Worm (Caenorhabditis elegans) whole organism, L4/young adult: Measurements from ENCODE around the gene xbx-3.
"Not testable (repeated sequence)": the region's sequence is repeated elsewhere in the genome, so short reads cannot be mapped to it uniquely, and the experiment has no call there.

Experiments
- W03F9.2 ChIP-seq: fragments of 150-350 bp; optimal IDR thresholded peaks from 2 replicates; lab custom pipeline; 2014; ENCODE audit warnings: missing biosample characterization, missing genetic modification characterization
- dao-5 ChIP-seq: sonication (generic microtip); optimal IDR thresholded peaks from 2 replicates; lab custom pipeline; 2016; ENCODE audit warnings: missing genotype, missing genetic modification characterization, moderate library complexity, missing compliant biosample characterization
- him-1 ChIP-seq: sonication (generic microtip); optimal IDR thresholded peaks from 2 replicates; lab custom pipeline; 2016; ENCODE audit warnings: missing genotype, missing genetic modification reagents, missing genetic modification characterization, missing compliant biosample characterization

The xbx-3 gene

ce11 chrIII:10016413-10017051, 19.2 kb upstream of the xbx-3 start, which contains the start of gene rgs-1:
rgs-1 (minus strand) TSS chrIII:10016558.
- TF ChIP-seq dao-5, result no peak
- TF ChIP-seq W03F9.2 (tag; lab: Kevin White, UChicago), result peak; percentile 82
- peak; percentile 68 for TF ChIP-seq him-1 (tag; lab: Kevin White, UChicago)

- TF ChIP-seq him-1 (tag; lab: Kevin White, UChicago) (no peak), dao-5 (no peak), W03F9.2 (tag; lab: Kevin White, UChicago) (no peak)
Observed at ce11 chrIII:10018007-10018406, 17.7 kb upstream of the xbx-3 start.

ce11 chrIII:10023452-10023851, 12.3 kb upstream of the xbx-3 start, which contains the start of gene ins-21:
ins-21 (plus strand) TSS chrIII:10023752.
- TF ChIP-seq dao-5 (no peak), W03F9.2 (tag; lab: Kevin White, UChicago) (no peak), him-1 (tag; lab: Kevin White, UChicago) (no peak)

DNA sequence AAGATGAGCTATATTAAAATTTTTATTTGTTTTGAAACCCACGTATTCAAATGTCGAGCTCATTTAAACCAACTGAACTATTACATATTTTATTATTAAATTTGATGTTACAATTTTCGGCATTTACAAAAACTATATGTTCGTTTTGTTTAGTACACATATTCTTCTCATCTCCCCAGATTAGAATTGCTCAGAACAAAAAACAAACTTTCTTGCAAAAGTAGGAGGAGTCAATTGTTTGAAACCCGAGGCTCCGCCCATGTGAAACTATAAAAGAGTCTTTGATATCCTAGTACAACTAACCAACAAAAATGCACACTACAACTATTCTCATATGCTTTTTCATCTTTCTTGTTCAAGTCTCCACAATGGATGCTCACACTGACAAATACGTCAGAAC, 9.8 kb upstream of the xbx-3 start, which contains the start of gene ins-22:
Gene ins-22 (plus strand): TSS at position 301 of the 400 bp plus-strand sequence.
- no peak for TF ChIP-seq W03F9.2 (tag; lab: Kevin White, UChicago)
- no peak for TF ChIP-seq dao-5
- TF ChIP-seq him-1 (tag; lab: Kevin White, UChicago), result no peak

ce11 chrIII:10027947-10028346, 7.8 kb upstream of the xbx-3 start, which contains the start of gene ins-23:
ins-23 (plus strand) TSS chrIII:10028247.
- no peak for TF ChIP-seq him-1 (tag; lab: Kevin White, UChicago)
- TF ChIP-seq dao-5, result no peak
- TF ChIP-seq W03F9.2 (tag; lab: Kevin White, UChicago), result no peak

ce11 chrIII:10030549-10030948, 5.2 kb upstream of the xbx-3 start, which contains the start of gene M04D8.4:
M04D8.4 (minus strand) TSS chrIII:10030649.
- TF ChIP-seq dao-5 (no peak), him-1 (tag; lab: Kevin White, UChicago) (no peak), W03F9.2 (tag; lab: Kevin White, UChicago) (no peak)

- no peak for TF ChIP-seq W03F9.2 (tag; lab: Kevin White, UChicago)
- no peak for TF ChIP-seq dao-5
- no peak for TF ChIP-seq him-1 (tag; lab: Kevin White, UChicago)
Observed at ce11 chrIII:10033213-10033612, 2.5 kb upstream of the xbx-3 start, which contains the start of gene M04D8.5. M04D8.5 (minus strand) TSS chrIII:10033313.

DNA sequence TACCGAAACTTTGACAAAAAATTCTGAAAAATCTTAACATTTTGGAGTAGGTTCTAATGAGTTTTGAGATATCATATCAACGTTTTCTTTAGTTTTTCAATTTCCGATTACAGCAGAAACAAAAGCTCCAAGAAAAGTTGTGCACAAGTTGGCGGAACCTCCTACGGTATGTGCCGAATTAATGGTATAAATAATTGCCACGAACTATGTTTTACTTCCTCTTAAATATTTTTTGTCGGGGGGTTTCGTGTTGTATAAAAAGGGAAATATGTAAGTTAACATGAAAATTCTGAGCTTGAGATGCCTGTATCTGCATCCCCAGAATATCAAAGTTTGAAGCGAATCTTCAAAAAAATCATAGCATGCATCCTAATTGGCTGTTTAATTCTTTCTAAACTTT, 1.9 kb upstream of the xbx-3 start, which contains the start of gene M04D8.8:
Gene M04D8.8 (plus strand): TSS at position 301 of the 400 bp plus-strand sequence.
- TF ChIP-seq him-1 (tag; lab: Kevin White, UChicago) (no peak), dao-5 (no peak)

DNA sequence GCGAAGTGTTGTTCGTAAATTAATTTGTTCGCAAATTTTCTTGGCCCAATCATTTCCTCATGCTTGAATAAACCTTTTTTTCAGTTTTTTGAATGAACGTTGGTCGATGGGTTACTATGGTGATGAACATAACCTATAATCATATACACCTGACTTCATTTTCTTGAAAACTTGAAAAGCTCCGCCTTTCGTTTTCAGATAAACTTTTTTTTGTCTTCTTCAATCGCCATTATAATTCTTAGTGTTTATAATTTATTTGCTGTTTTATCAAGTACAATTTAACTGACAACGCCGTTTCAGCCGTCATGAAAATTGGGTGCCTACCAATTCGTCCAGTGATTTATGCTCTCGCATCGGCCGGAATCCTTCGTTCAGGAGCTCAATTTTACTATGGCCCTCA, 1.4 kb downstream of the xbx-3 start, which contains the start of gene M04D8.7:
Gene M04D8.7 (plus strand): TSS at position 301 of the 400 bp plus-strand sequence.
- no peak for TF ChIP-seq him-1 (tag; lab: Kevin White, UChicago)
- TF ChIP-seq dao-5, result no peak
- TF ChIP-seq W03F9.2 (tag; lab: Kevin White, UChicago), result no peak

- TF ChIP-seq W03F9.2 (tag; lab: Kevin White, UChicago) (no peak), him-1 (tag; lab: Kevin White, UChicago) (no peak), dao-5 (no peak)
Observed at ce11 chrIII:10040013-10040412, 4.3 kb downstream of the xbx-3 start, which contains the start of gene T16G12.7. T16G12.7 (minus strand) TSS chrIII:10040113.

DNA sequence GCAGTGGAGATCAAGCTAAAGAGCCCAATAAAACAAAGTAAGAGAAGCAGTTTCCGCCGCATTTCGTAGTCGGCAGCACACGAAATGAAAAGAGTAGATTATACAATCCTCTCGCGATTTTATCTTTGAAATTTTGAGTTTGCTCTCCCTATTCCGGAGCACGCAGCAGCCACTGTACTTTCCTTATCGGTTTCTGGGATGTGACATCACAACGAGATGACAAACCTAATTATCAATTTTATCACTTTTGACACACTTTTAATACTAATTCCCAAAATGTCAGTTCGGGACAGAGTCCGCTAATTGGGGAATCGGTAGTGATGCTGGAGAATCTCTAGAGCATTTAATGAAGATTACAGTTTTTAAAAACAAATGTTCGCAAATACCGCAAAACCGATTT, 13.9 kb downstream of the xbx-3 start, which contains the start of gene T16G12.1:
Gene T16G12.1 (minus strand): TSS at position 176 of the 400 bp plus-strand sequence.
- TF ChIP-seq dao-5 (no peak), him-1 (tag; lab: Kevin White, UChicago) (no peak), W03F9.2 (tag; lab: Kevin White, UChicago) (no peak)

- TF ChIP-seq dao-5; W03F9.2 (tag; lab: Kevin White, UChicago); him-1 (tag; lab: Kevin White, UChicago): not testable (repeated sequence)
Observed at ce11 chrIII:10050321-10050720, 14.6 kb downstream of the xbx-3 start, which contains the start of gene T16G12.3. T16G12.3 (plus strand) TSS chrIII:10050621.

DNA sequence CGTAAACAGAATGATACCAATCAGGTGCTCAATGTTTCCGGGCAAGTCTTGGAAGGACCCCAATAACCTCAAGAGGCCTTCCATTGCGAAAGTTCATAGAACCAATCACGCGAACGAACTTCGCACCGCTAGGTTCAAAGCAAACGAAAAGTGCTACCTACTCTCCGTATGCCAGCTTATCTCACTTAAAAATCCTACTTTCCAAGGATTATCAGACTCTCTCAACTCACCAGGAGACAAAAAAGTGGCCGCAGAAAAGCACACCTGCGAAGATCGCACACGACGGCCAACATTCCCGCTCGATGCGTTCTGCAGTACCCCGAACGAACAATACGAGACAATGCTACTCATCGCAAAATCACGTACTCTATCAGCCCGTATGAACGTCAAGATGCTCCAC, 17.6 kb downstream of the xbx-3 start, which contains the start of gene T16G12.12:
Gene T16G12.12 (plus strand): TSS at position 301 of the 400 bp plus-strand sequence.
- TF ChIP-seq him-1 (tag; lab: Kevin White, UChicago); dao-5; W03F9.2 (tag; lab: Kevin White, UChicago): not testable (repeated sequence)

DNA sequence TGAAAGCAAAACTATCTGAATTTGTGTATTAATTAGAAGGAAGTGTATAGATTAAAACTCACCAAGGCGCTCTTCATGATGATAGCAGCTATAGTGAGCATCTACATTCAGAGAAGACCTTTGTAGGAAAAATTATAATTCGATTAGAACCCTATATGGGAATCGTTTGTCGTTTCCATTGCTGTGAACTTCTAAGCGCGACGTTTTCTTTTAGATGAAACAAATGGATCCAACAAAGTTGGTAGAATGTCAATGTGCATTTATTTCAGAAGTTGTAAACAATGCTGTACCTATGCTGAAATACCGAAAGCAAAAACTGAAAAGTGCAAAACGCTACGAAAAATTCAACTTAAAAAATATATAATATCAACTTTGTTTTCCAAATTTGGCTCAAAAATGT, 20.3 kb downstream of the xbx-3 start, which contains the start of gene T16G12.10:
Gene T16G12.10 (minus strand): TSS at position 101 of the 400 bp plus-strand sequence.
- no peak for TF ChIP-seq him-1 (tag; lab: Kevin White, UChicago)
- TF ChIP-seq W03F9.2 (tag; lab: Kevin White, UChicago), result no peak
- no peak for TF ChIP-seq dao-5
